Worm (Caenorhabditis elegans) whole organism, young adult: ENCODE results near the gene hpo-19.
A peak's percentile ranks its signal among the peaks of the same experiment; 100 is the strongest.

Experiments
- B0035.1 ChIP-seq: sonication (generic microtip); optimal IDR thresholded peaks from 2 replicates; lab custom pipeline; 2016; ENCODE audit warnings: missing genetic modification characterization, mild to moderate bottlenecking, missing compliant biosample characterization, missing genotype, missing genetic modification reagents
- B0336.3 ChIP-seq: fragments of 200-800 bp; sonication (Bioruptor generic); IDR thresholded peaks from 2 replicates; pipeline ENCODE4 v1.3.6; 2022; ENCODE audit warnings: missing genetic modification characterization, missing compliant biosample characterization
- C06A6.2 ChIP-seq: fragments of 200-800 bp; sonication (Bioruptor generic); conservative IDR thresholded peaks from 2 replicates; pipeline ENCODE4 v1.3.6; 2022; ENCODE audit warnings: missing genetic modification characterization, missing compliant biosample characterization
- F22D6.2 ChIP-seq: sonication (generic microtip); optimal IDR thresholded peaks from 2 replicates; lab custom pipeline; 2016; ENCODE audit warnings: mild to moderate bottlenecking, missing genetic modification characterization, missing compliant biosample characterization
- F33H1.4 ChIP-seq: fragments of 200-800 bp; sonication (Bioruptor generic); IDR thresholded peaks from 2 replicates; pipeline ENCODE4 v1.3.6; 2022; ENCODE audit warnings: missing genetic modification reagents, missing genetic modification characterization, missing compliant biosample characterization
- F52B5.7 ChIP-seq: sonication (generic microtip); optimal IDR thresholded peaks from 2 replicates; lab custom pipeline; 2016; ENCODE audit warnings: mild to moderate bottlenecking, missing genetic modification characterization, missing compliant biosample characterization
- T07F8.4 ChIP-seq: sonication (generic microtip); optimal IDR thresholded peaks from 2 replicates; lab custom pipeline; 2016; ENCODE audit warnings: mild to moderate bottlenecking, missing genetic modification characterization, moderate library complexity, missing compliant biosample characterization
- Y53G8AR.9 ChIP-seq: fragments of 200-800 bp; sonication (Bioruptor generic); conservative IDR thresholded peaks from 2 replicates; pipeline ENCODE4 v1.3.6; 2022; ENCODE audit warnings: missing genetic modification reagents, missing genetic modification characterization, missing compliant biosample characterization
- ama-1 ChIP-seq, 3 experiments: fragments of 150-350 bp in 1 of 3; sonication (generic microtip) in 2 of 3; optimal IDR thresholded peaks; 2 replicates each; lab custom pipeline; 2014 to 2018; ENCODE audit warnings: missing biosample characterization in 2 of 3, missing genetic modification characterization in 2 of 3, missing genetic modification reagents in 2 of 3
- aptf-2 ChIP-seq: fragments of 200-800 bp; sonication (Bioruptor generic); conservative IDR thresholded peaks from 2 replicates; pipeline ENCODE4 v1.3.6; 2022; ENCODE audit warnings: missing genetic modification reagents, missing genetic modification characterization, missing compliant biosample characterization
- attf-3 ChIP-seq: fragments of 200-800 bp; sonication (Bioruptor generic); conservative IDR thresholded peaks from 2 replicates; pipeline ENCODE4 v1.3.6; 2022; ENCODE audit warnings: missing genetic modification reagents, missing genetic modification characterization, missing compliant biosample characterization
- cebp-1 ChIP-seq, 2 experiments: fragments of 200-800 bp in 1 of 2; sonication (Bioruptor generic) in 1 of 2; sonication (generic microtip) in 1 of 2; IDR thresholded peaks in 1 of 2; optimal IDR thresholded peaks in 1 of 2; 2 replicates each; pipeline versions ENCODE4 v1.3.6 to Lab custom; 2017 to 2022; ENCODE audit warnings: missing compliant biosample characterization in 2 of 2, missing genetic modification characterization in 2 of 2, mild to moderate bottlenecking in 1 of 2, missing genetic modification reagents in 1 of 2, moderate library complexity in 1 of 2
- ceh-100 ChIP-seq: fragments of 200-800 bp; sonication (Bioruptor generic); IDR thresholded peaks from 2 replicates; pipeline ENCODE4 v1.3.6; 2022; ENCODE audit warnings: missing genetic modification reagents, missing genetic modification characterization, missing compliant biosample characterization
- ceh-79 ChIP-seq: sonication (generic microtip); optimal IDR thresholded peaks from 2 replicates; lab custom pipeline; 2017; ENCODE audit warnings: mild to moderate bottlenecking, missing genetic modification characterization, missing compliant biosample characterization
- egrh-3 ChIP-seq: fragments of 200-800 bp; sonication (Bioruptor generic); IDR thresholded peaks from 2 replicates; pipeline ENCODE4 v1.3.6; 2022; ENCODE audit warnings: missing genetic modification reagents, missing genetic modification characterization, missing compliant biosample characterization
- hrde-1 ChIP-seq: sonication (generic microtip); optimal IDR thresholded peaks from 2 replicates; lab custom pipeline; 2016; ENCODE audit warnings: missing genetic modification characterization, mild to moderate bottlenecking, missing compliant biosample characterization, moderate library complexity, missing genotype, missing genetic modification reagents, borderline replicate concordance
- lir-1 ChIP-seq: fragments of 200-800 bp; sonication (Bioruptor generic); conservative IDR thresholded peaks from 2 replicates; pipeline ENCODE4 v1.3.6; 2022; ENCODE audit warnings: missing genetic modification reagents, missing genetic modification characterization, missing compliant biosample characterization
- lsy-27 ChIP-seq: sonication (generic microtip); optimal IDR thresholded peaks from 2 replicates; lab custom pipeline; 2017; ENCODE audit warnings: missing genetic modification characterization, mild to moderate bottlenecking, missing compliant biosample characterization, antibody characterized with exemption, missing genotype, borderline replicate concordance; ENCODE audit not compliant: insufficient read depth
- mxl-1 ChIP-seq: sonication (generic microtip); optimal IDR thresholded peaks from 2 replicates; lab custom pipeline; 2016; ENCODE audit warnings: missing genetic modification characterization, missing compliant biosample characterization
- nfyb-1 ChIP-seq: fragments of 200-800 bp; sonication (Bioruptor generic); IDR thresholded peaks from 2 replicates; pipeline ENCODE4 v1.3.6; 2022; ENCODE audit warnings: missing genetic modification reagents, missing genetic modification characterization, missing compliant biosample characterization
- nhr-27 ChIP-seq: fragments of 200-800 bp; sonication (Bioruptor generic); optimal IDR thresholded peaks from 2 replicates; lab custom pipeline; 2018; ENCODE audit warnings: mild to moderate bottlenecking, missing genetic modification characterization, moderate library complexity, missing compliant biosample characterization
- nhr-80 ChIP-seq: sonication (generic microtip); optimal IDR thresholded peaks from 2 replicates; lab custom pipeline; 2016; ENCODE audit warnings: missing genetic modification characterization, missing compliant biosample characterization
- pbrm-1 ChIP-seq: fragments of 200-800 bp; sonication (Bioruptor generic); IDR thresholded peaks from 2 replicates; pipeline ENCODE4 v1.3.6; 2022; ENCODE audit warnings: missing genetic modification reagents, missing genetic modification characterization, missing compliant biosample characterization
- rec-8 ChIP-seq, 2 experiments: sonication (generic microtip); optimal IDR thresholded peaks; 2 replicates each; lab custom pipeline; 2016; ENCODE audit warnings: mild to moderate bottlenecking in 2 of 2, missing genetic modification characterization in 2 of 2, missing genetic modification reagents in 2 of 2, missing genotype in 2 of 2, missing biosample characterization in 1 of 2, missing compliant biosample characterization in 1 of 2, moderate library complexity in 1 of 2
- snpc-3.4 ChIP-seq: sonication (generic microtip); optimal IDR thresholded peaks from 2 replicates; lab custom pipeline; 2017; ENCODE audit warnings: missing genetic modification characterization, mild to moderate bottlenecking, missing compliant biosample characterization, antibody characterized with exemption, moderate library complexity, missing genotype, missing genetic modification reagents
- snpc-4 ChIP-seq, 5 experiments: fragments of 150-350 bp in 1 of 5; sonication (generic microtip) in 4 of 5; optimal IDR thresholded peaks; 2 replicates each; lab custom pipeline; 2014 to 2018; ENCODE audit warnings: missing genetic modification characterization in 5 of 5, missing biosample characterization in 3 of 5, antibody characterized with exemption in 2 of 5, mild to moderate bottlenecking in 2 of 5, missing compliant biosample characterization in 2 of 5, missing genotype in 2 of 5, moderate library complexity in 2 of 5, missing genetic modification reagents in 1 of 5
- sptf-2 ChIP-seq: fragments of 200-800 bp; sonication (Bioruptor generic); optimal IDR thresholded peaks from 2 replicates; lab custom pipeline; 2018; ENCODE audit warnings: mild to moderate bottlenecking, missing genetic modification characterization, missing compliant biosample characterization
- tbx-9 ChIP-seq: sonication (generic microtip); optimal IDR thresholded peaks from 2 replicates; lab custom pipeline; 2016; ENCODE audit warnings: borderline replicate concordance, missing genetic modification characterization, inconsistent platforms, missing compliant biosample characterization
- unc-130 ChIP-seq: sonication (generic microtip); optimal IDR thresholded peaks from 2 replicates; lab custom pipeline; 2016; ENCODE audit warnings: missing genetic modification reagents, missing genetic modification characterization, missing compliant biosample characterization
- ztf-22 ChIP-seq: fragments of 200-800 bp; sonication (Bioruptor generic); optimal IDR thresholded peaks from 2 replicates; lab custom pipeline; 2018; ENCODE audit warnings: mild to moderate bottlenecking, missing genetic modification characterization, moderate library complexity, missing compliant biosample characterization
- ztf-25 ChIP-seq: fragments of 200-800 bp; sonication (Bioruptor generic); IDR thresholded peaks from 2 replicates; pipeline ENCODE4 v1.3.6; 2022; ENCODE audit warnings: missing genetic modification reagents, missing genetic modification characterization, missing compliant biosample characterization
- ztf-28 ChIP-seq: fragments of 200-800 bp; sonication (Bioruptor generic); IDR thresholded peaks from 2 replicates; pipeline ENCODE4 v1.3.6; 2022; ENCODE audit warnings: missing genetic modification reagents, missing genetic modification characterization, missing compliant biosample characterization
- ztf-6 ChIP-seq: fragments of 200-800 bp; sonication (Bioruptor generic); IDR thresholded peaks from 2 replicates; pipeline ENCODE4 v1.3.6; 2022; ENCODE audit warnings: missing genetic modification reagents, missing genetic modification characterization, missing compliant biosample characterization

hpo-19 gene

ce11 chrV:6427433-6427832, 9.0 kb upstream of the hpo-19 start (continued):
- TF ChIP-seq ceh-79 (tag; lab: Kevin White, UChicago) (no peak), rec-8 (tag; optimal IDR thresholded peaks at IDR 0.05; lab: Kevin White, UChicago) (no peak), F22D6.2 (tag; lab: Kevin White, UChicago) (no peak), C06A6.2 (no peak), mxl-1 (tag; lab: Kevin White, UChicago) (no peak), cebp-1 (GFP tag; IDR thresholded peaks at IDR 0.05; lab: Robert Waterston, UW) (no peak), cebp-1 (tag; optimal IDR thresholded peaks at IDR 0.05; lab: Kevin White, UChicago) (peak; percentile 27), Y53G8AR.9 (0 out of 2 replicates have a peak, but pooled peaks have one; percentile 27), T07F8.4 (tag; lab: Kevin White, UChicago) (no peak), F52B5.7 (tag; lab: Kevin White, UChicago) (no peak), egrh-3 (no peak), ztf-6 (GFP tag; lab: Robert Waterston, UW) (peak; percentile 37; the same call in 1 of the 2 replicates), tbx-9 (no peak), ztf-28 (no peak), unc-130 (GFP tag; lab: Kevin White, UChicago) (no peak), ztf-22 (GFP tag; lab: Kevin White, UChicago) (no peak), attf-3 (no peak), snpc-3.4 (tag; lab: Kevin White, UChicago) (no peak), aptf-2 (no peak), F33H1.4 (peak; percentile 37; the same call in 1 of the 2 replicates)
- TF ChIP-seq, all 124 proteins: peak for 19

- TF ChIP-seq cebp-1 (GFP tag; IDR thresholded peaks at IDR 0.05; lab: Robert Waterston, UW) (no peak), cebp-1 (tag; optimal IDR thresholded peaks at IDR 0.05; lab: Kevin White, UChicago) (peak; percentile 17), hrde-1 (tag; lab: Kevin White, UChicago) (no peak), B0035.1 (tag; lab: Kevin White, UChicago) (no peak), lir-1 (GFP tag; lab: Robert Waterston, UW) (no peak), ceh-100 (no peak), nhr-27 (tag; lab: Kevin White, UChicago) (no peak), rec-8 (tag; optimal IDR thresholded peaks at IDR 0.05; lab: Kevin White, UChicago) (no peak)
Measured at ce11 chrV:6429870-6430339, 6.5 kb upstream of the hpo-19 start, which contains the start of gene alh-4. Gene alh-4 (minus strand): TSS chrV:6429920.

ce11 chrV:6430526-6431371, 5.7 kb upstream of the hpo-19 start:
- TF ChIP-seq lsy-27 (tag; lab: Kevin White, UChicago) = no peak
- no peak for TF ChIP-seq B0336.3 (GFP tag; lab: Robert Waterston, UW)
- no peak for TF ChIP-seq sptf-2 (GFP tag; lab: Kevin White, UChicago)
- no peak for TF ChIP-seq snpc-4 (GFP tag; optimal IDR thresholded peaks at IDR 0.05; lab: Kevin White, UChicago)
- peak in 1 of 4 experiments; percentile 1 for TF ChIP-seq snpc-4 (tag; optimal IDR thresholded peaks at IDR 0.05; lab: Kevin White, UChicago)
- no peak for TF ChIP-seq pbrm-1 (GFP tag; lab: Robert Waterston, UW)
- no peak for TF ChIP-seq ama-1 (optimal IDR thresholded peaks at IDR 0.05; lab: Kevin White, UChicago)
- TF ChIP-seq ama-1 (GFP tag; optimal IDR thresholded peaks at IDR 0.05; lab: Kevin White, UChicago) = peak in 1 of 2 experiments; percentile 8
- TF ChIP-seq F33H1.4 = 0 out of 2 replicates have a peak, but pooled peaks have one; percentile 9
- TF ChIP-seq F52B5.7 (tag; lab: Kevin White, UChicago) = no peak
- peak; percentile 71 for TF ChIP-seq nhr-80 (tag; lab: Kevin White, UChicago)
- TF ChIP-seq cebp-1 (GFP tag; IDR thresholded peaks at IDR 0.05; lab: Robert Waterston, UW) = no peak
- TF ChIP-seq cebp-1 (tag; optimal IDR thresholded peaks at IDR 0.05; lab: Kevin White, UChicago) = peak; percentile 48
- no peak for TF ChIP-seq ztf-25 (GFP tag; lab: Robert Waterston, UW)
- TF ChIP-seq attf-3 = no peak
- peak; percentile 52; the same call in 1 of the 2 replicates for TF ChIP-seq nfyb-1 (GFP tag; lab: Robert Waterston, UW)
- TF ChIP-seq, all 124 proteins: peak for 6
